Worm (Caenorhabditis elegans): Measurements from ENCODE around the gene cest-34.

DNA sequence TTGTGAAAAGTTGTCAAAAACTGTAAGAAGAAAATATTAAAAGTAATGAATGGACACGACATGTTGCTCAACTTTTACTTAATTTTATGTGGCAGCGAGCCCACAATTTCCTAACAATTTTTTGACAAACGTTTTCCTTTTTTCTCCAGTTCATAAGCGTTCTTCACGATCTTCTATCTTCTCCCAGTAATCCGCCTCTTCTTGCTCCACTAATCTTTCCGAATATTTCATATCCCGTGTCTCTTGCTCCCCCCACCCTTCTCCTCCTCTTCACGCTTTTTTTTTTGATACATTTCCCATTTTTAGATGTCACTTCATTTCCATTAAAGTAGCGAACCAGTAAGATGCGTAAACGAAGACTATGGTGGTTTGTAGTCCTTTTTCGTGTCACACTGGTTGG lies 43.7 kb upstream of the cest-34 start, which contains the start of gene scd-2:
- TF ChIP-seq snpc-4 (tag; optimal IDR thresholded peaks at IDR 0.05) (no peak), zag-1 (tag; optimal IDR thresholded peaks at IDR 0.05) (no peak), spr-1 (tag; optimal IDR thresholded peaks at IDR 0.05) (no peak), unc-39 (tag; optimal IDR thresholded peaks at IDR 0.05) (no peak), nhr-77 (tag; optimal IDR thresholded peaks at IDR 0.05) (no peak), F49E8.2 (tag; optimal IDR thresholded peaks at IDR 0.05; ENCODE audit: borderline replicate concordance) (no peak), ceh-82 (tag; optimal IDR thresholded peaks at IDR 0.05) (no peak), aly-2 (tag; optimal IDR thresholded peaks at IDR 0.05) (no peak), lin-13 (GFP tag; optimal IDR thresholded peaks at IDR 0.05) (no peak)
